Fruit fly (Drosophila melanogaster) whole organism: ENCODE data around the gene CG34288.

Experiments
- Dll ChIP-seq: fragments of >200 bp; optimal IDR thresholded peaks from 2 replicates; lab custom pipeline; 2017
- EcR ChIP-seq, 2 experiments: fragments of >200 bp; optimal IDR thresholded peaks; 2 replicates each; lab custom pipeline; 2017; ENCODE audit warnings: missing biosample characterization in 2 of 2, missing genetic modification characterization in 2 of 2, missing genetic modification reagents in 2 of 2

DNA sequence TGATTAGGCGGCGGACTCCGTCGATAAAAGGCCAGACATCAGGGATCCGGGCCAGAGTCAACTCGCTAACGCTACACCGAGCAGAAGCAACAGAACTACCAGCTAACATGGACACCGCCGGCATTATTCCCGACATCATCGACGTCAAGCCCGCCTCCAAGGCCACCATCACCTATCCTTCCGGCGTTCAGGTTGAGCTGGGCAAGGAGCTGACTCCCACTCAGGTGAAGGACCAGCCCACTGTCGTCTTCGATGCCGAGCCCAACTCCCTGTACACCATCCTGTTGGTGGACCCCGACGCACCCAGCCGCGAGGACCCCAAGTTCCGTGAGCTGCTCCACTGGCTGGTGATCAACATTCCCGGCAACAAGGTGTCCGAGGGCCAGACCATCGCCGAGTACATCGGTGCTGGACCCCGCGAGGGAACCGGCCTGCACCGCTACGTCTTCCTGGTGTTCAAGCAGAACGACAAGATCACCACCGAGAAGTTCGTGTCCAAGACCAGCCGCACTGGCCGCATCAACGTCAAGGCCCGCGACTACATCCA lies 19.0 kb upstream of the CG34288 start, which contains the start of gene Pebp1:
- TF ChIP-seq Dll (lab: Kevin White, UChicago) (no peak), EcR (GFP tag; optimal IDR thresholded peaks at IDR 0.05; lab: Kevin White, UChicago) (no peak)
